Worm (Caenorhabditis elegans) whole organism, L3 larva: ENCODE results near the gene M28.4.

ENCODE experiments used
- R02D3.7 ChIP-seq: fragments of 150-350 bp; optimal IDR thresholded peaks from 2 replicates; lab custom pipeline; 2014; ENCODE audit warnings: missing biosample characterization, missing genetic modification characterization
- aly-2 ChIP-seq: fragments of 150-350 bp; optimal IDR thresholded peaks from 2 replicates; lab custom pipeline; 2014; ENCODE audit warnings: missing biosample characterization, missing genetic modification characterization
- ceh-16 ChIP-seq: sonication (generic microtip); optimal IDR thresholded peaks from 2 replicates; lab custom pipeline; 2017; ENCODE audit warnings: missing biosample characterization, missing genetic modification characterization
- ceh-9 ChIP-seq: sonication (generic microtip); optimal IDR thresholded peaks from 2 replicates; lab custom pipeline; 2018; ENCODE audit warnings: missing biosample characterization, missing genetic modification characterization
- daf-12 ChIP-seq: fragments of 150-350 bp; optimal IDR thresholded peaks from 2 replicates; lab custom pipeline; 2014; ENCODE audit warnings: missing biosample characterization, missing genetic modification reagents, missing genetic modification characterization
- egl-27 ChIP-seq: sonication (generic microtip); optimal IDR thresholded peaks from 4 replicates; lab custom pipeline; 2017; ENCODE audit warnings: missing biosample characterization, missing genetic modification reagents, missing genetic modification characterization
- egl-5 ChIP-seq: fragments of 150-350 bp; optimal IDR thresholded peaks from 2 replicates; lab custom pipeline; 2017; ENCODE audit warnings: missing biosample characterization, missing genetic modification reagents, missing genetic modification characterization, inconsistent platforms
- elt-2 ChIP-seq: sonication (generic microtip); optimal IDR thresholded peaks from 2 replicates; lab custom pipeline; 2016; ENCODE audit warnings: missing genetic modification reagents, mild to moderate bottlenecking, missing genetic modification characterization, missing compliant biosample characterization
- elt-3 ChIP-seq, 3 experiments: fragments of 150-350 bp in 1 of 3; sonication (generic microtip) in 2 of 3; optimal IDR thresholded peaks; 2 replicates in 2 of 3; 4 replicates in 1 of 3; lab custom pipeline; 2014 to 2017; ENCODE audit warnings: missing biosample characterization in 3 of 3, missing genetic modification characterization in 3 of 3
- eor-1 ChIP-seq, 2 experiments: fragments of 150-350 bp; optimal IDR thresholded peaks; 2 replicates each; lab custom pipeline; 2014 to 2018; ENCODE audit warnings: missing biosample characterization in 2 of 2, missing genetic modification characterization in 2 of 2
- hmg-11 ChIP-seq: sonication (generic microtip); optimal IDR thresholded peaks from 2 replicates; lab custom pipeline; 2016; ENCODE audit warnings: missing genetic modification characterization, missing compliant biosample characterization
- jun-1 ChIP-seq: fragments of 150-350 bp; optimal IDR thresholded peaks from 2 replicates; lab custom pipeline; 2014; ENCODE audit warnings: missing biosample characterization, missing genetic modification reagents, missing genetic modification characterization
- lin-15B ChIP-seq: fragments of 150-350 bp; optimal IDR thresholded peaks from 2 replicates; lab custom pipeline; 2014; ENCODE audit warnings: missing biosample characterization, missing genetic modification characterization
- lsy-12 ChIP-seq: sonication (generic microtip); optimal IDR thresholded peaks from 2 replicates; lab custom pipeline; 2016; ENCODE audit warnings: mild to moderate bottlenecking, missing genetic modification characterization, missing compliant biosample characterization
- mml-1 ChIP-seq: fragments of 150-350 bp; sonication (generic microtip); optimal IDR thresholded peaks from 3 replicates; lab custom pipeline; 2014; ENCODE audit warnings: missing biosample characterization, missing genetic modification characterization
- nhr-11 ChIP-seq: fragments of 150-350 bp; optimal IDR thresholded peaks from 2 replicates; lab custom pipeline; 2014; ENCODE audit warnings: missing biosample characterization, missing genetic modification characterization
- nhr-12 ChIP-seq: fragments of 150-350 bp; optimal IDR thresholded peaks from 2 replicates; lab custom pipeline; 2014; ENCODE audit warnings: missing biosample characterization, missing genetic modification characterization
- nhr-23 ChIP-seq: fragments of 150-350 bp; optimal IDR thresholded peaks from 2 replicates; lab custom pipeline; 2014; ENCODE audit warnings: missing biosample characterization, missing genetic modification reagents, missing genetic modification characterization
- nhr-25 ChIP-seq: sonication (generic microtip); optimal IDR thresholded peaks from 2 replicates; lab custom pipeline; 2017; ENCODE audit warnings: missing biosample characterization, missing genetic modification characterization
- nhr-43 ChIP-seq: sonication (generic microtip); optimal IDR thresholded peaks from 2 replicates; lab custom pipeline; 2016; ENCODE audit warnings: mild to moderate bottlenecking, missing genetic modification characterization, missing compliant biosample characterization; ENCODE audit not compliant: poor library complexity, severe bottlenecking
- nhr-67 ChIP-seq: fragments of 150-350 bp; optimal IDR thresholded peaks from 2 replicates; lab custom pipeline; 2014; ENCODE audit warnings: missing biosample characterization, missing genetic modification characterization
- nhr-77 ChIP-seq: fragments of 150-350 bp; optimal IDR thresholded peaks from 2 replicates; lab custom pipeline; 2014; ENCODE audit warnings: missing biosample characterization, missing genetic modification characterization
- pha-4 ChIP-seq: fragments of 150-350 bp; optimal IDR thresholded peaks from 2 replicates; lab custom pipeline; 2014; ENCODE audit warnings: missing biosample characterization, missing genetic modification reagents, missing genetic modification characterization
- pqm-1 ChIP-seq: fragments of 150-350 bp; optimal IDR thresholded peaks from 2 replicates; lab custom pipeline; 2017; ENCODE audit warnings: missing biosample characterization, missing genetic modification characterization, inconsistent platforms
- sea-2 ChIP-seq: fragments of 150-350 bp; sonication (generic microtip); optimal IDR thresholded peaks from 4 replicates; lab custom pipeline; 2014; ENCODE audit warnings: missing biosample characterization, missing genetic modification reagents, missing genetic modification characterization
- skn-1 ChIP-seq: fragments of 150-350 bp; optimal IDR thresholded peaks from 2 replicates; lab custom pipeline; 2014; ENCODE audit warnings: missing biosample characterization, missing genetic modification characterization
- snpc-4 ChIP-seq: fragments of 150-350 bp; optimal IDR thresholded peaks from 2 replicates; lab custom pipeline; 2014; ENCODE audit warnings: missing biosample characterization, missing genetic modification characterization
- unc-39 ChIP-seq: sonication (generic microtip); optimal IDR thresholded peaks from 4 replicates; lab custom pipeline; 2017; ENCODE audit warnings: missing biosample characterization, missing genetic modification characterization
- unc-62 ChIP-seq: fragments of 150-350 bp; sonication (generic microtip); optimal IDR thresholded peaks from 4 replicates; lab custom pipeline; 2014; ENCODE audit warnings: missing biosample characterization, missing genetic modification reagents, missing genetic modification characterization
- zag-1 ChIP-seq: fragments of 150-350 bp; optimal IDR thresholded peaks from 2 replicates; lab custom pipeline; 2014; ENCODE audit warnings: missing biosample characterization, missing genetic modification characterization
- ztf-11 ChIP-seq: fragments of 150-350 bp; optimal IDR thresholded peaks from 2 replicates; lab custom pipeline; 2014; ENCODE audit warnings: missing biosample characterization, missing genetic modification characterization
- ztf-4 ChIP-seq: fragments of 150-350 bp; optimal IDR thresholded peaks from 2 replicates; lab custom pipeline; 2014; ENCODE audit warnings: missing biosample characterization, missing genetic modification characterization

M28.4 gene

DNA sequence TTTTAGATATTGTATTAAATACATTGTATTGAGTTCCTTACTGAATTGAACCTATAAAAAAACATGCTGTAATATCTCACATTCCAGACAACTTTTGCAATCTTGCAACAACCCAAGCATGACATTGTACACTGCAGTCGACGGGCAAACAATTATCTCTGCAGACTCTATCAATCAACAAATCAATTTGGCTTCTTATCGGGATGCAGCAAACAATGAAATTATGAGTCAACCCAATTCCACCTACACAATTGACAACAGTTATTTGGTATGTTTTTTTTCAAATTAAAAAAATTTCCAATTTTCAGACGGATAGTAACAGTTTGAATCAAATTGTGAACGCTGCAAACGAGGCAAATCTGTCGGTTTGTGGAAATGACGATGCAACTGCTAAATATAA lies 12.6 kb upstream of the M28.4 start:
- TF ChIP-seq nhr-77 (tag; lab: Kevin White, UChicago), result no peak
- TF ChIP-seq egl-27 (tag; lab: Kevin White, UChicago), result no peak
- no peak for TF ChIP-seq nhr-43 (tag; lab: Kevin White, UChicago)
- no peak for TF ChIP-seq daf-12 (tag; lab: Kevin White, UChicago)
- peak; percentile 20 for TF ChIP-seq pqm-1 (tag; lab: Kevin White, UChicago)
- no peak for TF ChIP-seq sea-2 (GFP tag; lab: Kevin White, UChicago)
- TF ChIP-seq nhr-12 (tag; lab: Kevin White, UChicago), result no peak
- TF ChIP-seq lin-15B (tag; lab: Kevin White, UChicago), result no peak
- peak; percentile 28 for TF ChIP-seq elt-2 (tag; lab: Kevin White, UChicago)
- no peak for TF ChIP-seq snpc-4 (tag; lab: Kevin White, UChicago)

ce11 chrII:10639110-10639509 lies 4.4 kb upstream of the M28.4 start, which contains the start of gene M28.9:
TSS of gene M28.9 (plus strand) at chrII:10639410.
- TF ChIP-seq pha-4 (tag; lab: Kevin White, UChicago) (no peak), ztf-4 (tag; lab: Kevin White, UChicago) (no peak), sea-2 (GFP tag; lab: Kevin White, UChicago) (no peak), nhr-67 (tag; lab: Kevin White, UChicago) (no peak), ceh-9 (tag; lab: Kevin White, UChicago) (no peak), nhr-25 (tag; lab: Kevin White, UChicago) (no peak), ceh-16 (no peak), hmg-11 (tag; lab: Kevin White, UChicago) (no peak), lin-15B (tag; lab: Kevin White, UChicago) (no peak), egl-27 (tag; lab: Kevin White, UChicago) (no peak), unc-62 (GFP tag; lab: Kevin White, UChicago) (no peak), snpc-4 (tag; lab: Kevin White, UChicago) (no peak), nhr-23 (tag; lab: Kevin White, UChicago) (no peak), ztf-11 (no peak), nhr-12 (tag; lab: Kevin White, UChicago) (no peak), skn-1 (no peak), egl-5 (no peak), R02D3.7 (tag; lab: Kevin White, UChicago) (no peak)

DNA sequence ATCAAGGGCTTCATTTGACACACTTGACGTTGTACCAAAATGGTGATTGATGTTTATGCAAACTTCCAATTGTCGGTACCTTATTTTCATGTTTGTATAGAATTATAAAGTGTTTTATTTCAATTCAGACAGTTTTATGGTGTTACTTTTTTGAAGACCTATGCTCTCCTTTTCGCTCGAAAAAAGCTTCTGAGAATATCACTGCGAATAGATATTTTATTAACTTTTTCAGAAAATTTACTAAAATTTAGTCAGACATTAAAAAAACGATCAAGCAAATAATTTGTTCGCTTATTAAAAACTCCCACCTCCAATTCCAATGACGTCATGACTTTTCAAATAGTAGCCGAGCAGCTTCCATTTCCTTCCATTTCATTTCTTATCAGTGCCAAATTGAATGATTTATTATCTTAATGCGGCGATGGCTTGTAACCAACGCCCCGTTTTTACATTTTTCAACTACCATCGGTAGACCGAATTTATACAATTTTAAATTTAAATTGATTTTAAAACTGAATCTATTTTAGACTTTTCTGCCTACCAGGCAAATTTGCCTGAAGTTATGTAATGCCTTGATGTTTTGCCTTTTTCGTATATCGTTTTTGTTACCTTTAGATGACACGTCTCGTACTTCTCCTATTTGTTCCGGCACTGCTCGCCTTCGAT lies 3.5 kb downstream of the M28.4 start, which contains the start of gene M28.10:
TSS of gene M28.10 (plus strand) at position 616 of the 666 bp plus-strand sequence.
- TF ChIP-seq nhr-11 (no peak), elt-3 (tag; optimal IDR thresholded peaks at IDR 0.05; lab: Kevin White, UChicago) (no peak), lsy-12 (tag; lab: Kevin White, UChicago) (no peak), elt-2 (tag; lab: Kevin White, UChicago) (peak; percentile 58), jun-1 (no peak), zag-1 (tag; lab: Kevin White, UChicago) (no peak), eor-1 (tag; optimal IDR thresholded peaks at IDR 0.05; lab: Kevin White, UChicago) (no peak), pqm-1 (tag; lab: Kevin White, UChicago) (peak; percentile 12), aly-2 (no peak)
- TF ChIP-seq, all 47 proteins: peak for 2

DNA sequence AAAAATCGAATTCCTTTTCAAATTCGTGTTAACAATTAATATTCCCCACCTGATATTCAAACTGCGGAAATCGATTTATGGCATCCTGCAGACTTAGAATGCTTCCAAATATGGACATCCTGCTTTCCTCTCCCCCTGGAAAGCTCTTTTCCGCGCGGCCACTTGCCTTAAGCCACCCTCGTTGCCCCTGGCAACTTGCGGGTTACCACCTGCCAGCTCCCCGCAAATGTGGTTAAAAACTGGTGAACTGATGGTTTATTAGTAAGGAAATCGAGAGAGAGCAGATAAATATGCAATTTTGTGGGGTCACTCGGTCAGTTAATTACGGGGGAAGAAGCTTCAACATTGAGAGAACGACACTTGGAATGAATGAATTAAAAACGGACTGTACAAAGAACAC lies 8.6 kb downstream of the M28.4 start, which contains the start of gene nphp-1:
TSS of gene nphp-1 (minus strand) at position 145 of the 400 bp plus-strand sequence.
- TF ChIP-seq egl-5, result no peak
- no peak for TF ChIP-seq nhr-11
- no peak for TF ChIP-seq zag-1 (tag; lab: Kevin White, UChicago)
- no peak for TF ChIP-seq nhr-23 (tag; lab: Kevin White, UChicago)
- no peak for TF ChIP-seq nhr-43 (tag; lab: Kevin White, UChicago)
- no peak for TF ChIP-seq skn-1
- TF ChIP-seq pqm-1 (tag; lab: Kevin White, UChicago), result no peak
- no peak for TF ChIP-seq ztf-11
- TF ChIP-seq nhr-77 (tag; lab: Kevin White, UChicago), result no peak
- no peak for TF ChIP-seq mml-1 (tag; lab: Kevin White, UChicago)
- no peak for TF ChIP-seq unc-39 (tag; lab: Kevin White, UChicago)
- no peak for TF ChIP-seq ceh-9 (tag; lab: Kevin White, UChicago)
- no peak for TF ChIP-seq jun-1
- no peak for TF ChIP-seq sea-2 (GFP tag; lab: Kevin White, UChicago)
- TF ChIP-seq R02D3.7 (tag; lab: Kevin White, UChicago), result no peak
- TF ChIP-seq elt-2 (tag; lab: Kevin White, UChicago), result no peak
